Fruit fly (Drosophila melanogaster) whole organism, embryonic: Measurements from ENCODE around the gene CG6231.

Experiments
- BEAF-32 ChIP-seq: fragments of 200-800 bp; sonication (Bioruptor generic); optimal IDR thresholded peaks from 3 replicates; lab custom pipeline; 2017; ENCODE audit warnings: missing biosample characterization, missing genetic modification characterization, mild to moderate bottlenecking, moderate library complexity, missing genetic modification reagents
- CG10565 ChIP-seq: fragments of 200-800 bp; sonication (Bioruptor generic); optimal IDR thresholded peaks from 3 replicates; lab custom pipeline; 2016; ENCODE audit warnings: missing biosample characterization, mild to moderate bottlenecking, missing genetic modification characterization
- CG12299 ChIP-seq: fragments of 200-800 bp; sonication (Bioruptor generic); optimal IDR thresholded peaks from 2 replicates; lab custom pipeline; 2018; ENCODE audit warnings: missing biosample characterization, mild to moderate bottlenecking, missing genetic modification characterization
- CG13296 ChIP-seq: fragments of 200-800 bp; sonication (Bioruptor generic); optimal IDR thresholded peaks from 3 replicates; lab custom pipeline; 2018; ENCODE audit warnings: missing biosample characterization, mild to moderate bottlenecking, missing genetic modification characterization
- CG16815 ChIP-seq: fragments of 200-800 bp; sonication (Bioruptor generic); optimal IDR thresholded peaks from 3 replicates; lab custom pipeline; 2017; ENCODE audit warnings: missing biosample characterization, mild to moderate bottlenecking, missing genetic modification characterization
- CG2129 ChIP-seq: fragments of 200-800 bp; sonication (Bioruptor generic); IDR thresholded peaks from 2 replicates; pipeline ENCODE4 v1.3.6; 2022; ENCODE audit warnings: missing biosample characterization, missing genetic modification characterization; ENCODE audit not compliant: partially characterized antibody
- CG30020 ChIP-seq: fragments of 200-800 bp; optimal IDR thresholded peaks from 2 replicates; lab custom pipeline; 2019; ENCODE audit warnings: missing biosample characterization, mild to moderate bottlenecking, missing genetic modification characterization, moderate library complexity
- CG3163 ChIP-seq: fragments of 200-800 bp; sonication (Bioruptor generic); optimal IDR thresholded peaks from 3 replicates; lab custom pipeline; 2016; ENCODE audit warnings: missing biosample characterization, missing genetic modification characterization
- CG32532 ChIP-seq: fragments of 200-800 bp; sonication (Bioruptor generic); IDR thresholded peaks from 2 replicates; pipeline ENCODE4 v1.3.6; 2022; ENCODE audit warnings: missing biosample characterization, missing genetic modification characterization
- CG34422 ChIP-seq: fragments of 200-800 bp; sonication (Bioruptor generic); IDR thresholded peaks from 3 replicates; pipeline ENCODE4 v1.3.6; 2022; ENCODE audit warnings: missing biosample characterization, missing genetic modification characterization
- CG3995 ChIP-seq: fragments of 200-800 bp; sonication (Bioruptor generic); optimal IDR thresholded peaks from 3 replicates; lab custom pipeline; 2016; ENCODE audit warnings: missing biosample characterization, missing genetic modification characterization
- CG5245 ChIP-seq: fragments of 200-800 bp; sonication (Bioruptor generic); optimal IDR thresholded peaks from 3 replicates; lab custom pipeline; 2016; ENCODE audit warnings: missing biosample characterization, missing genetic modification characterization
- CG7963 ChIP-seq: fragments of 200-800 bp; sonication (Bioruptor generic); IDR thresholded peaks from 3 replicates; pipeline ENCODE4 v1.3.6; 2022; ENCODE audit warnings: missing biosample characterization, missing genetic modification characterization; ENCODE audit not compliant: partially characterized antibody
- CG8290 ChIP-seq, 3 experiments: fragments of 200-800 bp; sonication (Bioruptor generic); optimal IDR thresholded peaks; 2 replicates each; lab custom pipeline; 2016 to 2019; ENCODE audit warnings: missing biosample characterization in 3 of 3, missing genetic modification characterization in 3 of 3, mild to moderate bottlenecking in 2 of 3, moderate library complexity in 1 of 3
- CG9932 ChIP-seq: fragments of 200-800 bp; sonication (Bioruptor generic); IDR thresholded peaks from 2 replicates; pipeline ENCODE4 v1.3.6; 2022; ENCODE audit warnings: missing biosample characterization, missing genetic modification characterization
- Dp ChIP-seq: fragments of 200-800 bp; sonication (Bioruptor generic); optimal IDR thresholded peaks from 2 replicates; lab custom pipeline; 2018; ENCODE audit warnings: missing biosample characterization, mild to moderate bottlenecking, missing genetic modification characterization, moderate library complexity
- E2f1 ChIP-seq: fragments of 200-800 bp; sonication (Bioruptor generic); IDR thresholded peaks from 2 replicates; pipeline ENCODE4 v1.3.6; 2022; ENCODE audit warnings: missing biosample characterization, missing genetic modification characterization
- E2f2 ChIP-seq: fragments of 200-800 bp; sonication (Bioruptor generic); IDR thresholded peaks from 2 replicates; pipeline ENCODE4 v1.3.6; 2022; ENCODE audit warnings: missing biosample characterization, missing genetic modification characterization
- HLH3B ChIP-seq: fragments of 200-800 bp; sonication (Bioruptor generic); IDR thresholded peaks from 2 replicates; pipeline ENCODE4 v1.3.6; 2022; ENCODE audit warnings: missing biosample characterization, missing genetic modification characterization
- HLH4C ChIP-seq: fragments of 200-800 bp; sonication (Bioruptor generic); IDR thresholded peaks from 3 replicates; pipeline ENCODE4 v1.3.6; 2022; ENCODE audit warnings: missing biosample characterization, missing genetic modification characterization; ENCODE audit not compliant: partially characterized antibody
- Hsf ChIP-seq: fragments of 200-800 bp; sonication (Bioruptor generic); optimal IDR thresholded peaks from 3 replicates; lab custom pipeline; 2016; ENCODE audit warnings: missing biosample characterization, missing genetic modification characterization
- Lhr ChIP-seq: fragments of 200-800 bp; sonication (Bioruptor generic); optimal IDR thresholded peaks from 3 replicates; lab custom pipeline; 2017; ENCODE audit warnings: mild to moderate bottlenecking, missing biosample characterization, missing genetic modification reagents, missing genetic modification characterization
- Med ChIP-seq: fragments of 200-800 bp; sonication (Bioruptor generic); peaks from one replicate; lab custom pipeline; 2016; ENCODE audit warnings: missing biosample characterization, missing genetic modification characterization, mild to moderate bottlenecking, inconsistent platforms, moderate library complexity
- Myb ChIP-seq: fragments of 200-800 bp; sonication (Bioruptor generic); optimal IDR thresholded peaks from 2 replicates; lab custom pipeline; 2016; ENCODE audit warnings: missing biosample characterization, missing genetic modification characterization
- NfI ChIP-seq: fragments of 200-800 bp; sonication (Bioruptor generic); optimal IDR thresholded peaks from 3 replicates; lab custom pipeline; 2018; ENCODE audit warnings: missing biosample characterization, mild to moderate bottlenecking, missing genetic modification characterization, moderate library complexity
- Scr ChIP-seq: fragments of 200-800 bp; sonication (Bioruptor generic); IDR thresholded peaks from 2 replicates; pipeline ENCODE4 v1.3.6; 2022; ENCODE audit warnings: missing biosample characterization, missing genetic modification characterization; ENCODE audit not compliant: partially characterized antibody
- Sry-δ ChIP-seq: fragments of 200-800 bp; sonication (Bioruptor generic); optimal IDR thresholded peaks from 2 replicates; lab custom pipeline; 2016; ENCODE audit warnings: missing biosample characterization, missing genetic modification characterization
- Xrp1 ChIP-seq: fragments of 200-800 bp; sonication (Bioruptor generic); IDR thresholded peaks from 2 replicates; pipeline ENCODE4 v1.3.6; 2022; ENCODE audit warnings: missing biosample characterization, missing genetic modification characterization
- bigmax ChIP-seq: fragments of 200-800 bp; sonication (Bioruptor generic); optimal IDR thresholded peaks from 2 replicates; lab custom pipeline; 2018; ENCODE audit warnings: missing biosample characterization, mild to moderate bottlenecking, missing genetic modification characterization
- chinmo ChIP-seq: fragments of 200-800 bp; sonication (Bioruptor generic); IDR thresholded peaks from 4 replicates; pipeline ENCODE4 v1.3.6; 2022; ENCODE audit warnings: missing biosample characterization, missing genetic modification characterization; ENCODE audit not compliant: partially characterized antibody
- grn ChIP-seq: fragments of 200-800 bp; sonication (Bioruptor generic); optimal IDR thresholded peaks from 3 replicates; lab custom pipeline; 2017; ENCODE audit warnings: missing biosample characterization, missing genetic modification characterization
- gsb-n ChIP-seq: fragments of 200-800 bp; sonication (Bioruptor generic); optimal IDR thresholded peaks from 3 replicates; lab custom pipeline; 2018; ENCODE audit warnings: missing biosample characterization, mild to moderate bottlenecking, missing genetic modification characterization
- hb ChIP-seq: fragments of 200-800 bp; sonication (Bioruptor generic); IDR thresholded peaks from 3 replicates; pipeline ENCODE4 v1.3.6; 2022; ENCODE audit warnings: missing biosample characterization, missing genetic modification characterization; ENCODE audit not compliant: partially characterized antibody
- hbn ChIP-seq: fragments of 200-800 bp; sonication (Bioruptor generic); IDR thresholded peaks from 2 replicates; pipeline ENCODE4 v1.3.6; 2022; ENCODE audit warnings: missing biosample characterization, missing genetic modification characterization; ENCODE audit not compliant: partially characterized antibody
- mld ChIP-seq: fragments of 200-800 bp; sonication (Bioruptor generic); IDR thresholded peaks from 3 replicates; pipeline ENCODE4 v1.3.6; 2022; ENCODE audit warnings: missing biosample characterization, missing genetic modification characterization; ENCODE audit not compliant: partially characterized antibody
- pan ChIP-seq, 4 experiments: fragments of >200 bp in 3 of 4; fragments of 200-800 bp in 1 of 4; sonication (Bioruptor generic) in 1 of 4; optimal IDR thresholded peaks in 3 of 4; IDR thresholded peaks in 1 of 4; 2 replicates each; pipeline versions ENCODE4 v1.3.6 to Lab custom; 2017 to 2022; ENCODE audit warnings: missing biosample characterization in 2 of 4, missing genetic modification characterization in 2 of 4, mixed read lengths in 1 of 4
- phol ChIP-seq: fragments of 200-800 bp; sonication (Bioruptor generic); optimal IDR thresholded peaks from 3 replicates; lab custom pipeline; 2018; ENCODE audit warnings: missing biosample characterization, mild to moderate bottlenecking, missing genetic modification characterization, moderate library complexity
- slbo ChIP-seq: fragments of 200-800 bp; sonication (Bioruptor generic); IDR thresholded peaks from 2 replicates; pipeline ENCODE4 v1.3.6; 2022; ENCODE audit warnings: missing biosample characterization, missing genetic modification characterization
- sna ChIP-seq: fragments of 200-800 bp; sonication (Bioruptor generic); IDR thresholded peaks from 2 replicates; pipeline ENCODE4 v1.3.6; 2022; ENCODE audit warnings: missing biosample characterization, missing genetic modification characterization; ENCODE audit not compliant: partially characterized antibody
- stwl ChIP-seq: fragments of 200-800 bp; sonication (Bioruptor generic); optimal IDR thresholded peaks from 3 replicates; lab custom pipeline; 2018; ENCODE audit warnings: missing biosample characterization, mild to moderate bottlenecking, missing genetic modification characterization, moderate library complexity
- tna ChIP-seq: fragments of 200-800 bp; sonication (Bioruptor generic); IDR thresholded peaks from 2 replicates; pipeline ENCODE4 v1.3.6; 2022; ENCODE audit warnings: missing biosample characterization, missing genetic modification characterization; ENCODE audit not compliant: partially characterized antibody
- trh ChIP-seq: fragments of 200-800 bp; sonication (Bioruptor generic); optimal IDR thresholded peaks from 2 replicates; lab custom pipeline; 2016; ENCODE audit warnings: missing biosample characterization, missing genetic modification characterization
- unc-4 ChIP-seq: fragments of 200-800 bp; sonication (Bioruptor generic); IDR thresholded peaks from 2 replicates; pipeline ENCODE4 v1.3.6; 2022; ENCODE audit warnings: missing biosample characterization, missing genetic modification characterization; ENCODE audit not compliant: partially characterized antibody
- vnd ChIP-seq: fragments of 200-800 bp; sonication (Bioruptor generic); IDR thresholded peaks from 3 replicates; pipeline ENCODE4 v1.3.6; 2022; ENCODE audit warnings: missing biosample characterization, missing genetic modification characterization; ENCODE audit not compliant: partially characterized antibody
- zfh2 ChIP-seq: fragments of 200-800 bp; sonication (Bioruptor generic); optimal IDR thresholded peaks from 2 replicates; lab custom pipeline; 2016; ENCODE audit warnings: missing biosample characterization, missing genetic modification characterization

CG6231 gene

DNA sequence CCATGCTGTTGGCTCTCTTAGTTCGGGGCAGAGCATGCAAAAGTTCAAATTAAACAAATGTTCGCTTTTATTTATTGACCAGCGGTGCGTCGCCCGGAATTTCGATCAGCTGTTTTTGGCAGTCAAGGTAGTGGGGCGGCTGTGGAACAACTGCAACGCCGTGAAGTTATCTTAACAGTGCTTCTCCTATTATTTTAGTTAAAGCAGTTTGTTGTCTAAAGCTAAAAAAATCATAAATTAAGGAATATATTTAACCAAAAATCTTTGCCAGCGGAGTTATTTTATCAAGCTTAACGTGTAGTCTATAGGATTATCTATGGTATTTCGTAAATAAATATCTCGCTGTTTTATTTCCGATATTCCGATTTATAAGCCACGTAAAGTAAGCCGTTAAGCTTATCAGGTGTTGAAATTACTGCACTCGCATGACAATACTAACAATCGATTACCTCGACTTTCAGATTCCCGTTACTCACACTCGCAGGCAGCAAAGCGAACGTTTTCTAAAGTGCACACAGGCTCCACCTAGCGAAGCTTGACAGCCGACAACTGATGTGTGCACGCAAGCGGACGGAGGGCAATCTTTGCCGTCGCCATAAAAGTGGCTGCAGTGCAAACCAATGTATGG, 15.9 kb upstream of the CG6231 start, which contains the start of the genes CG6195 and CG31220 (continued):
- TF ChIP-seq CG16815 (no peak), CG30020 (tag; lab: Kevin White, UChicago) (peak; percentile 90), CG10565 (GFP tag; lab: Kevin White, UChicago) (no peak), Dp (GFP tag; lab: Kevin White, UChicago) (peak; percentile 42), Hsf (GFP tag; lab: Kevin White, UChicago) (peak; percentile 14), CG12299 (tag; lab: Kevin White, UChicago) (peak; percentile 14), CG5245 (GFP tag; lab: Kevin White, UChicago) (peak; percentile 89), Lhr (GFP tag; lab: Kevin White, UChicago) (peak; percentile 40), Myb (GFP tag; lab: Kevin White, UChicago) (peak; percentile 76), E2f2 (GFP tag; lab: Robert Waterston, UW) (peak; percentile 40; the same call in 1 of the 2 replicates), bigmax (GFP tag; lab: Kevin White, UChicago) (peak; percentile 94), CG3995 (GFP tag; lab: Kevin White, UChicago) (peak; percentile 32), chinmo (GFP tag; lab: Robert Waterston, UW) (peak; percentile 91)

dm6 chr3R:19644901-19645204, 12.3 kb upstream of the CG6231 start, which contains the start of gene Nup58:
Gene Nup58, plus strand, starts transcription at chr3R:19645026.
- TF ChIP-seq Sry-δ (GFP tag; lab: Kevin White, UChicago) (peak; percentile 62), phol (no peak), CG3163 (GFP tag; lab: Kevin White, UChicago) (no peak), BEAF-32 (GFP tag; lab: Kevin White, UChicago) (peak; percentile 69), CG8290 (GFP tag; optimal IDR thresholded peaks at IDR 0.05; lab: Kevin White, UChicago) (no peak), CG8290 (tag; optimal IDR thresholded peaks at IDR 0.05; lab: Kevin White, UChicago) (peak in 1 of 2 experiments; percentile 53), CG34422 (GFP tag; lab: Robert Waterston, UW) (peak; percentile 45; the same call in 1 of the 3 replicates), E2f1 (GFP tag; lab: Robert Waterston, UW) (peak; percentile 44; the same call in 1 of the 2 replicates), Scr (GFP tag; lab: Robert Waterston, UW) (peak; percentile 89), slbo (peak; percentile 58; the same call in 1 of the 2 replicates), mld (GFP tag; lab: Robert Waterston, UW) (peak; percentile 56; the same call in 1 of the 3 replicates), NfI (GFP tag; lab: Kevin White, UChicago) (peak; percentile 20), zfh2 (GFP tag; lab: Kevin White, UChicago) (peak; percentile 8), HLH4C (GFP tag; lab: Robert Waterston, UW) (peak; percentile 64), trh (GFP tag; lab: Kevin White, UChicago) (no peak), gsb-n (tag; lab: Kevin White, UChicago) (no peak), hbn (peak; percentile 77), CG13296 (GFP tag; lab: Kevin White, UChicago) (no peak), sna (GFP tag; lab: Robert Waterston, UW) (0 out of 2 replicates have a peak, but pooled peaks have one; percentile 69), Med (GFP tag; lab: Kevin White, UChicago) (peak; percentile 83), stwl (no peak), CG2129 (peak; percentile 60), pan (optimal IDR thresholded peaks at IDR 0.05; lab: Kevin White, UChicago) (no peak), pan (GFP tag; optimal IDR thresholded peaks at IDR 0.05 in 1 of 2, IDR thresholded peaks at IDR 0.05 in 1 of 2) (peak in 1 of 2 experiments; percentile 56), Xrp1 (GFP tag; lab: Robert Waterston, UW) (peak; percentile 13; the same call in 1 of the 2 replicates), HLH3B (GFP tag; lab: Robert Waterston, UW) (no peak), vnd (peak; percentile 76), tna (GFP tag; lab: Robert Waterston, UW) (peak; percentile 50), grn (no peak), CG32532 (GFP tag; lab: Robert Waterston, UW) (peak; percentile 40), hb (peak; percentile 15; the same call in 1 of the 3 replicates), CG9932 (GFP tag; lab: Robert Waterston, UW) (peak; percentile 71), CG7963 (GFP tag; lab: Robert Waterston, UW) (peak; percentile 70), unc-4 (GFP tag; lab: Robert Waterston, UW) (peak; percentile 80)
